Worm (Caenorhabditis elegans) whole organism, late embryonic: ENCODE results near the gene slcf-1.

ENCODE experiments used
- F13H6.1 ChIP-seq: sonication (generic microtip); optimal IDR thresholded peaks from 2 replicates; lab custom pipeline; 2016; ENCODE audit warnings: missing genetic modification characterization, missing compliant biosample characterization
- K02D7.2 ChIP-seq: sonication (generic microtip); optimal IDR thresholded peaks from 2 replicates; lab custom pipeline; 2017; ENCODE audit warnings: mild to moderate bottlenecking, missing genetic modification characterization, missing compliant biosample characterization
- K09A11.1 ChIP-seq: sonication (generic microtip); optimal IDR thresholded peaks from 2 replicates; lab custom pipeline; 2017; ENCODE audit warnings: antibody characterized with exemption, mild to moderate bottlenecking, missing genetic modification characterization, missing compliant biosample characterization; ENCODE audit not compliant: insufficient read depth
- Y22D7AL.16 ChIP-seq: sonication (generic microtip); optimal IDR thresholded peaks from 2 replicates; lab custom pipeline; 2016; ENCODE audit warnings: missing genetic modification characterization, missing compliant biosample characterization
- ahr-1 ChIP-seq: sonication (generic microtip); optimal IDR thresholded peaks from 2 replicates; lab custom pipeline; 2016; ENCODE audit warnings: missing genetic modification characterization, missing compliant biosample characterization
- ama-1 ChIP-seq: fragments of 150-350 bp; optimal IDR thresholded peaks from 2 replicates; lab custom pipeline; 2014
- ceh-14 ChIP-seq: sonication (generic microtip); optimal IDR thresholded peaks from 2 replicates; lab custom pipeline; 2016; ENCODE audit warnings: missing genotype, missing genetic modification characterization, missing compliant biosample characterization
- ceh-18 ChIP-seq: sonication (generic microtip); optimal IDR thresholded peaks from 2 replicates; lab custom pipeline; 2016; ENCODE audit warnings: missing genetic modification characterization, missing compliant biosample characterization
- ceh-22 ChIP-seq: sonication (generic microtip); optimal IDR thresholded peaks from 2 replicates; lab custom pipeline; 2017; ENCODE audit warnings: missing biosample characterization, missing genetic modification characterization
- ceh-24 ChIP-seq: sonication (generic microtip); optimal IDR thresholded peaks from 2 replicates; lab custom pipeline; 2016; ENCODE audit warnings: mild to moderate bottlenecking, missing genetic modification characterization, missing compliant biosample characterization
- ceh-30 ChIP-seq: fragments of 150-350 bp; optimal IDR thresholded peaks from 2 replicates; lab custom pipeline; 2014; ENCODE audit warnings: missing biosample characterization, missing genetic modification characterization
- ceh-31 ChIP-seq: sonication (generic microtip); optimal IDR thresholded peaks from 2 replicates; lab custom pipeline; 2016; ENCODE audit warnings: missing genetic modification characterization, missing compliant biosample characterization
- ceh-34 ChIP-seq: sonication (generic microtip); optimal IDR thresholded peaks from 2 replicates; lab custom pipeline; 2016; ENCODE audit warnings: mild to moderate bottlenecking, missing genetic modification characterization, missing compliant biosample characterization
- ceh-45 ChIP-seq: fragments of 200-800 bp; sonication (Bioruptor generic); IDR thresholded peaks from 2 replicates; pipeline ENCODE4 v1.3.6; 2022; ENCODE audit warnings: missing genetic modification reagents, missing genetic modification characterization, missing compliant biosample characterization
- ceh-9 ChIP-seq: sonication (generic microtip); optimal IDR thresholded peaks from 2 replicates; lab custom pipeline; 2016; ENCODE audit warnings: mild to moderate bottlenecking, missing genetic modification characterization, inconsistent platforms, missing compliant biosample characterization
- dmd-4 ChIP-seq: sonication (generic microtip); optimal IDR thresholded peaks from 2 replicates; lab custom pipeline; 2016; ENCODE audit warnings: borderline replicate concordance, missing genetic modification characterization, missing compliant biosample characterization
- dve-1 ChIP-seq: sonication (generic microtip); optimal IDR thresholded peaks from 2 replicates; lab custom pipeline; 2017; ENCODE audit warnings: antibody characterized with exemption, mild to moderate bottlenecking, missing genetic modification characterization, missing compliant biosample characterization
- elt-2 ChIP-seq: sonication (generic microtip); optimal IDR thresholded peaks from 2 replicates; lab custom pipeline; 2016; ENCODE audit warnings: missing genetic modification reagents, missing genetic modification characterization, missing compliant biosample characterization
- elt-4 ChIP-seq: sonication (generic microtip); optimal IDR thresholded peaks from 2 replicates; lab custom pipeline; 2016; ENCODE audit warnings: missing genetic modification characterization, missing compliant biosample characterization
- eyg-1 ChIP-seq: sonication (generic microtip); optimal IDR thresholded peaks from 2 replicates; lab custom pipeline; 2016; ENCODE audit warnings: missing genotype, missing genetic modification characterization, missing compliant biosample characterization
- fax-1 ChIP-seq: sonication (generic microtip); optimal IDR thresholded peaks from 2 replicates; lab custom pipeline; 2016; ENCODE audit warnings: missing genotype, missing genetic modification characterization, missing compliant biosample characterization
- fkh-10 ChIP-seq: fragments of 150-350 bp; optimal IDR thresholded peaks from 2 replicates; lab custom pipeline; 2014; ENCODE audit warnings: missing biosample characterization, missing genetic modification reagents, missing genetic modification characterization
- fkh-6 ChIP-seq: sonication (generic microtip); optimal IDR thresholded peaks from 2 replicates; lab custom pipeline; 2016; ENCODE audit warnings: missing genetic modification characterization, missing compliant biosample characterization
- hlh-13 ChIP-seq: fragments of 200-800 bp; sonication (Bioruptor generic); optimal IDR thresholded peaks from 2 replicates; lab custom pipeline; 2018; ENCODE audit warnings: mild to moderate bottlenecking, missing genetic modification characterization, missing compliant biosample characterization
- hlh-30 ChIP-seq: sonication (generic microtip); optimal IDR thresholded peaks from 2 replicates; lab custom pipeline; 2017; ENCODE audit warnings: antibody characterized with exemption, missing genetic modification characterization, missing compliant biosample characterization; ENCODE audit not compliant: insufficient read depth
- hlh-6 ChIP-seq: sonication (generic microtip); optimal IDR thresholded peaks from 2 replicates; lab custom pipeline; 2016; ENCODE audit warnings: missing genotype, missing genetic modification characterization, missing compliant biosample characterization
- hlh-8 ChIP-seq: sonication (generic microtip); optimal IDR thresholded peaks from 2 replicates; lab custom pipeline; 2016; ENCODE audit warnings: missing genotype, missing genetic modification characterization, missing compliant biosample characterization
- madf-2 ChIP-seq: sonication (generic microtip); optimal IDR thresholded peaks from 2 replicates; lab custom pipeline; 2017; ENCODE audit warnings: missing genetic modification characterization, missing compliant biosample characterization
- nfya-1 ChIP-seq: sonication (generic microtip); optimal IDR thresholded peaks from 2 replicates; lab custom pipeline; 2017; ENCODE audit warnings: missing genetic modification characterization, mild to moderate bottlenecking, missing compliant biosample characterization, antibody characterized with exemption, moderate library complexity
- nhr-11 ChIP-seq: fragments of 150-350 bp; optimal IDR thresholded peaks from 2 replicates; lab custom pipeline; 2014; ENCODE audit warnings: missing biosample characterization, missing genetic modification characterization
- npax-4 ChIP-seq: sonication (generic microtip); optimal IDR thresholded peaks from 2 replicates; lab custom pipeline; 2016; ENCODE audit warnings: missing genetic modification characterization, missing compliant biosample characterization
- odd-2 ChIP-seq: sonication (generic microtip); optimal IDR thresholded peaks from 2 replicates; lab custom pipeline; 2017; ENCODE audit warnings: antibody characterized with exemption, mild to moderate bottlenecking, missing genetic modification characterization, missing compliant biosample characterization
- pag-3 ChIP-seq: sonication (generic microtip); optimal IDR thresholded peaks from 2 replicates; lab custom pipeline; 2016; ENCODE audit warnings: missing compliant biosample characterization, missing genetic modification characterization, borderline replicate concordance
- pat-9 ChIP-seq: fragments of 200-800 bp; sonication (Bioruptor generic); optimal IDR thresholded peaks from 2 replicates; lab custom pipeline; 2018; ENCODE audit warnings: mild to moderate bottlenecking, missing genetic modification characterization, moderate library complexity, missing compliant biosample characterization
- pha-2 ChIP-seq: sonication (generic microtip); optimal IDR thresholded peaks from 2 replicates; lab custom pipeline; 2017; ENCODE audit warnings: mild to moderate bottlenecking, missing genetic modification characterization, missing compliant biosample characterization
- pha-4 ChIP-seq: fragments of 150-350 bp; optimal IDR thresholded peaks from 2 replicates; lab custom pipeline; 2018; ENCODE audit warnings: missing biosample characterization, missing genetic modification reagents, missing genetic modification characterization
- pqm-1 ChIP-seq: sonication (generic microtip); optimal IDR thresholded peaks from 2 replicates; lab custom pipeline; 2016; ENCODE audit warnings: missing genetic modification characterization, missing compliant biosample characterization
- pros-1 ChIP-seq: fragments of 150-350 bp; optimal IDR thresholded peaks from 2 replicates; lab custom pipeline; 2014; ENCODE audit warnings: missing biosample characterization, missing genetic modification reagents, missing genetic modification characterization
- sdc-2 ChIP-seq: sonication (generic microtip); optimal IDR thresholded peaks from 2 replicates; lab custom pipeline; 2016; ENCODE audit warnings: missing genotype, missing genetic modification characterization, missing compliant biosample characterization
- sox-2 ChIP-seq: fragments of 200-800 bp; sonication (Bioruptor generic); IDR thresholded peaks from 2 replicates; pipeline ENCODE4 v1.3.6; 2022; ENCODE audit warnings: missing genetic modification reagents, missing genetic modification characterization, missing compliant biosample characterization
- syd-9 ChIP-seq: sonication (generic microtip); optimal IDR thresholded peaks from 2 replicates; lab custom pipeline; 2016; ENCODE audit warnings: mild to moderate bottlenecking, missing genetic modification characterization, moderate library complexity, missing compliant biosample characterization
- tbx-2 ChIP-seq: sonication (generic microtip); optimal IDR thresholded peaks from 2 replicates; lab custom pipeline; 2016; ENCODE audit warnings: missing genetic modification characterization, missing compliant biosample characterization
- ttx-3 ChIP-seq: sonication (generic microtip); optimal IDR thresholded peaks from 2 replicates; lab custom pipeline; 2016; ENCODE audit warnings: missing genetic modification reagents, missing genetic modification characterization, missing compliant biosample characterization
- unc-3 ChIP-seq, 2 experiments: fragments of 200-800 bp in 1 of 2; sonication (Bioruptor generic) in 1 of 2; sonication (generic microtip) in 1 of 2; conservative IDR thresholded peaks in 1 of 2; optimal IDR thresholded peaks in 1 of 2; 2 replicates each; pipeline versions ENCODE4 v1.3.6 to Lab custom; 2016 to 2022; ENCODE audit warnings: missing compliant biosample characterization in 2 of 2, missing genetic modification characterization in 2 of 2, missing genetic modification reagents in 1 of 2
- unc-42 ChIP-seq: sonication (generic microtip); optimal IDR thresholded peaks from 2 replicates; lab custom pipeline; 2016; ENCODE audit warnings: missing genotype, missing genetic modification characterization, missing compliant biosample characterization
- unc-55 ChIP-seq: sonication (generic microtip); optimal IDR thresholded peaks from 2 replicates; lab custom pipeline; 2017; ENCODE audit warnings: missing biosample characterization, missing genetic modification reagents, missing genetic modification characterization
- unc-86 ChIP-seq: sonication (generic microtip); optimal IDR thresholded peaks from 2 replicates; lab custom pipeline; 2016; ENCODE audit warnings: missing genetic modification characterization, missing compliant biosample characterization
- zip-5 ChIP-seq: sonication (generic microtip); optimal IDR thresholded peaks from 2 replicates; lab custom pipeline; 2016; ENCODE audit warnings: missing genetic modification characterization, missing compliant biosample characterization

slcf-1 gene

ce11 chrX:10568385-10569149 is 39.5 kb downstream of the slcf-1 start (continued):
- TF ChIP-seq elt-4 (tag; lab: Kevin White, UChicago): no peak
- peak; percentile 60 for TF ChIP-seq pqm-1
- TF ChIP-seq pha-4: no peak
- no peak for TF ChIP-seq pat-9 (tag; lab: Kevin White, UChicago)
- peak; percentile 99 for TF ChIP-seq ceh-34
- TF ChIP-seq K09A11.1 (tag; lab: Kevin White, UChicago): peak; percentile 20
- peak; percentile 44 for TF ChIP-seq fkh-6 (tag; lab: Kevin White, UChicago)
- peak; percentile 98 for TF ChIP-seq ceh-18 (tag; lab: Kevin White, UChicago)
- peak; percentile 49 for TF ChIP-seq ceh-22 (tag; lab: Kevin White, UChicago)
- no peak for TF ChIP-seq ceh-45
- TF ChIP-seq dve-1 (tag; lab: Kevin White, UChicago): peak; percentile 50
- peak; percentile 63 for TF ChIP-seq eyg-1 (tag; lab: Kevin White, UChicago)
- TF ChIP-seq unc-3 (GFP tag; conservative IDR thresholded peaks at IDR 0.05; lab: Robert Waterston, UW): no peak
- TF ChIP-seq unc-3 (tag; optimal IDR thresholded peaks at IDR 0.05; lab: Kevin White, UChicago): peak; percentile 65
- TF ChIP-seq madf-2: peak; percentile 66
- TF ChIP-seq dmd-4 (tag; lab: Kevin White, UChicago): no peak
- no peak for TF ChIP-seq hlh-13
- peak; percentile 59 for TF ChIP-seq hlh-8 (tag; lab: Kevin White, UChicago)
- peak; percentile 35 for TF ChIP-seq fax-1 (tag; lab: Kevin White, UChicago)
- no peak for TF ChIP-seq ceh-24 (tag; lab: Kevin White, UChicago)
- TF ChIP-seq ceh-31: peak; percentile 97
- TF ChIP-seq unc-86 (tag; lab: Kevin White, UChicago): peak; percentile 7
- TF ChIP-seq tbx-2: peak; percentile 95
- no peak for TF ChIP-seq pha-2 (tag; lab: Kevin White, UChicago)
- no peak for TF ChIP-seq nhr-11 (tag; lab: Kevin White, UChicago)
- peak; percentile 77 for TF ChIP-seq ceh-14 (tag; lab: Kevin White, UChicago)
- TF ChIP-seq ahr-1: peak; percentile 51
- peak; percentile 96 for TF ChIP-seq hlh-30 (tag; lab: Kevin White, UChicago)
- TF ChIP-seq Y22D7AL.16: no peak
- TF ChIP-seq zip-5 (tag; lab: Kevin White, UChicago): no peak
- peak; percentile 16 for TF ChIP-seq npax-4 (tag; lab: Kevin White, UChicago)
- peak; percentile 86 for TF ChIP-seq unc-42 (tag; lab: Kevin White, UChicago)
- TF ChIP-seq elt-2 (tag; lab: Kevin White, UChicago): peak; percentile 65
- TF ChIP-seq hlh-6: peak; percentile 80
- TF ChIP-seq syd-9 (tag; lab: Kevin White, UChicago): peak; percentile 85
- no peak for TF ChIP-seq K02D7.2 (tag; lab: Kevin White, UChicago)
- TF ChIP-seq F13H6.1 (tag; lab: Kevin White, UChicago): peak; percentile 93
- TF ChIP-seq odd-2 (tag; lab: Kevin White, UChicago): no peak
- TF ChIP-seq fkh-10 (GFP tag; lab: Kevin White, UChicago): peak; percentile 30
- no peak for TF ChIP-seq ceh-9
- peak; percentile 88 for TF ChIP-seq sdc-2 (tag; lab: Kevin White, UChicago)
- peak; percentile 79 for TF ChIP-seq ceh-30 (tag; lab: Kevin White, UChicago)
- TF ChIP-seq pag-3 (tag; lab: Kevin White, UChicago): no peak
- peak; percentile 92 for TF ChIP-seq unc-55 (GFP tag; lab: Kevin White, UChicago)
- peak; percentile 2; the same call in 1 of the 2 replicates for TF ChIP-seq sox-2
- TF ChIP-seq ama-1 (lab: Kevin White, UChicago): no peak
- TF ChIP-seq ttx-3: peak; percentile 65
- peak; percentile 85 for TF ChIP-seq nfya-1
- TF ChIP-seq pros-1 (tag; lab: Kevin White, UChicago): peak; percentile 99
